Worm (Caenorhabditis elegans) whole organism, early embryonic: ENCODE data around the gene myrf-2.

Experiments used
- F13C5.2 ChIP-seq: sonication (generic microtip); optimal IDR thresholded peaks from 2 replicates; lab custom pipeline; 2017; ENCODE audit warnings: mild to moderate bottlenecking, missing genetic modification characterization, inconsistent platforms, missing compliant biosample characterization
- flt-1 ChIP-seq: fragments of 200-800 bp; sonication (Bioruptor generic); IDR thresholded peaks from 2 replicates; pipeline ENCODE4 v1.3.6; 2022; ENCODE audit warnings: missing genetic modification characterization, missing compliant biosample characterization

ce11 chrX:10216344-10216743 is 22.2 kb upstream of the myrf-2 start:
- TF ChIP-seq flt-1 (no peak), F13C5.2 (no peak)
